Fruit fly (Drosophila melanogaster) whole organism, adult: ENCODE data around the gene AOX4.

Source experiments
- CG11617 ChIP-seq: fragments of 200-800 bp; sonication (Bioruptor generic); optimal IDR thresholded peaks from 2 replicates; lab custom pipeline; 2017; ENCODE audit warnings: mild to moderate bottlenecking, missing biosample characterization, missing genetic modification reagents, missing genetic modification characterization
- CG7101 ChIP-seq: fragments of 200-800 bp; sonication (Bioruptor generic); optimal IDR thresholded peaks from 2 replicates; lab custom pipeline; 2018; ENCODE audit warnings: missing biosample characterization, mild to moderate bottlenecking, missing genetic modification characterization, moderate library complexity
- Crg-1 ChIP-seq: fragments of 200-800 bp; sonication (Bioruptor generic); optimal IDR thresholded peaks from 2 replicates; lab custom pipeline; 2016; ENCODE audit warnings: missing biosample characterization, missing genetic modification characterization
- bab1 ChIP-seq: fragments of 200-800 bp; sonication (Bioruptor generic); optimal IDR thresholded peaks from 3 replicates; lab custom pipeline; 2019; ENCODE audit warnings: missing biosample characterization, mild to moderate bottlenecking, missing genetic modification characterization, moderate library complexity
- kay ChIP-seq: fragments of 200-800 bp; sonication (Bioruptor generic); peaks from one replicate; lab custom pipeline; 2016; ENCODE audit warnings: missing biosample characterization, missing genetic modification characterization, borderline replicate concordance
- ovo ChIP-seq: fragments of 200-800 bp; sonication (Bioruptor generic); optimal IDR thresholded peaks from 2 replicates; lab custom pipeline; 2016; ENCODE audit warnings: missing biosample characterization, missing genetic modification characterization
- toe ChIP-seq: fragments of 200-800 bp; sonication (Bioruptor generic); optimal IDR thresholded peaks from 2 replicates; lab custom pipeline; 2016; ENCODE audit warnings: missing biosample characterization, missing genetic modification characterization

DNA sequence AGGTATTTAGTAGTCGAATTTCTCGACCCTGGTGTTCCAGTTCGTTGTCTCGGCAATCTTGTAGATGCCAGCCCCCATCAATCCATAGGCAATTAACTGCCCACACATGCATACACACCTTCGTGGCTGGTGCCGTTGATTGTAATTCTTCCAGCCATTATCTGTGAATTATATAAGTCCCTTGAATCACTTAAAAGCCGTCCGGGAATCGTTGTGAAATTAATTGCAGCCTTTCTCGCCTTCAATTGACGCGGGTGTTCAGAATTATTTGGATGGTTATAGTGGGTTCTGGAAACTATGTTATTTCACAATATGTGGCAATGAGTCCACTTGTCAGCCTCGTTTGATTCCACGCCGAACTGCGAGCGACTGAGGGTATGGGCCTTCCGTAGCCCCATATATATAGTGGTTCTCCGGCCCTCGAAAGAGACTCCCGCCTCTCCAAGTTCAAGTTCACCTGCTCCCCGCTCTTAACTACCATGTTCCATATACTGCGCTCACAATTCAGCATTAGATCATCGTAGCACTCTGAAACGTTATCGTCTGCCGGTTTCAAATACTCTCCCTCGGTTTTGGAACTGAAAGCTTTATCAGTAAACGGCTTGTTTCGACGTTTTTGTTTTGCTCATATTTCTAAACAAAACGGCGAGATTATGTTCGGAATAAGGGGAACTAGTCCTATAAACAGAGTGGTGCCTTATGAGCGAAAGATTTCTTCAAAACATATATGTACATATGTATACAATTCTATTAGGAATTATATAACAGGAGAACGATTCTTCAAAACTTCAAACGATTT, 15.5 kb downstream of the AOX4 start, which contains the start of gene AOX1:
- TF ChIP-seq CG7101 (tag; lab: Kevin White, UChicago) (no peak), bab1 (GFP tag; lab: Kevin White, UChicago) (no peak), Crg-1 (no peak), CG11617 (GFP tag; lab: Kevin White, UChicago) (no peak), ovo (GFP tag; lab: Kevin White, UChicago) (no peak), toe (GFP tag; lab: Kevin White, UChicago) (no peak), kay (GFP tag; lab: Kevin White, UChicago) (peak; percentile 60)
